Fruit fly (Drosophila melanogaster): Measurements from ENCODE around the gene cv.

Gene cv

dm6 chrX:5677400-5678177 lies 12.2 kb upstream of the cv start:
- TF ChIP-seq CG13204 (GFP tag; optimal IDR thresholded peaks at IDR 0.05) (peak; percentile 16), fd96Ca (GFP tag; IDR thresholded peaks at IDR 0.05) (no peak), Pif1A (GFP tag; optimal IDR thresholded peaks at IDR 0.05) (peak; percentile 36), CG4496 (GFP tag; IDR thresholded peaks at IDR 0.05) (0 out of 3 replicates have a peak, but pooled peaks have one; percentile 28), gl (tag; optimal IDR thresholded peaks at IDR 0.05) (peak; percentile 48), Pif1B (GFP tag; optimal IDR thresholded peaks at IDR 0.05) (peak; percentile 40), CG17806 (tag; optimal IDR thresholded peaks at IDR 0.05) (no peak), Snoo (tag; optimal IDR thresholded peaks at IDR 0.05) (peak; percentile 16)

- TF ChIP-seq Pif1A (GFP tag; optimal IDR thresholded peaks at IDR 0.05) (no peak), Ets98B (GFP tag; IDR thresholded peaks at IDR 0.05) (no peak)
Observed at dm6 chrX:5678178-5678470, 11.7 kb upstream of the cv start.

dm6 chrX:5679079-5679932 lies 10.5 kb upstream of the cv start:
- TF ChIP-seq CG17806 (tag; optimal IDR thresholded peaks at IDR 0.05) (peak; percentile 65), CG32121 (GFP tag; IDR thresholded peaks at IDR 0.05) (peak; percentile 12; the same call in 1 of the 2 replicates), CG13204 (GFP tag; optimal IDR thresholded peaks at IDR 0.05) (peak; percentile 12), CG8159 (tag; optimal IDR thresholded peaks at IDR 0.05) (peak; percentile 72), CG8301 (tag; optimal IDR thresholded peaks at IDR 0.05) (peak; percentile 38), Ets98B (GFP tag; IDR thresholded peaks at IDR 0.05) (peak; percentile 29; the same call in 1 of the 2 replicates), D1 (tag; optimal IDR thresholded peaks at IDR 0.05) (no peak), CG15710 (tag; optimal IDR thresholded peaks at IDR 0.05) (peak; percentile 50), CG14655 (GFP tag; optimal IDR thresholded peaks at IDR 0.05) (no peak), gl (tag; optimal IDR thresholded peaks at IDR 0.05) (no peak), CG4496 (GFP tag; IDR thresholded peaks at IDR 0.05) (0 out of 3 replicates have a peak, but pooled peaks have one; percentile 50), Pif1A (GFP tag; optimal IDR thresholded peaks at IDR 0.05) (no peak), rn (GFP tag; IDR thresholded peaks at IDR 0.05) (0 out of 2 replicates have a peak, but pooled peaks have one; percentile 4), CG12605 (GFP tag; IDR thresholded peaks at IDR 0.05) (no peak), CG34367 (tag; optimal IDR thresholded peaks at IDR 0.05) (peak; percentile 50), EcR (GFP tag; optimal IDR thresholded peaks at IDR 0.05) (no peak), Snoo (tag; optimal IDR thresholded peaks at IDR 0.05) (peak; percentile 81), fd96Ca (GFP tag; IDR thresholded peaks at IDR 0.05) (no peak), CG9948 (tag; optimal IDR thresholded peaks at IDR 0.05) (peak; percentile 64), CG10348 (GFP tag; IDR thresholded peaks at IDR 0.05) (no peak), Pif1B (GFP tag; optimal IDR thresholded peaks at IDR 0.05) (peak; percentile 33)

dm6 chrX:5679933-5680667 lies 9.7 kb upstream of the cv start, which contains the start of the genes Tre1 and Gr5a:
TSS of gene Tre1 (minus strand) at chrX:5679977.
TSS of gene Gr5a (plus strand) at chrX:5680617.
- no peak for TF ChIP-seq Snoo (tag; optimal IDR thresholded peaks at IDR 0.05)

- TF ChIP-seq Ets98B (GFP tag; IDR thresholded peaks at IDR 0.05) (no peak), CG15710 (tag; optimal IDR thresholded peaks at IDR 0.05) (no peak), CG14655 (GFP tag; optimal IDR thresholded peaks at IDR 0.05) (no peak), CG34367 (tag; optimal IDR thresholded peaks at IDR 0.05) (no peak), Pif1B (GFP tag; optimal IDR thresholded peaks at IDR 0.05) (no peak), CG4496 (GFP tag; IDR thresholded peaks at IDR 0.05) (no peak)
Observed at dm6 chrX:5682940-5683339, 6.9 kb upstream of the cv start, which contains the start of gene CG42449. TSS of gene CG42449 (plus strand) at chrX:5683240.

- TF ChIP-seq CG17806 (tag; optimal IDR thresholded peaks at IDR 0.05) (no peak), CG8159 (tag; optimal IDR thresholded peaks at IDR 0.05) (no peak), CG8301 (tag; optimal IDR thresholded peaks at IDR 0.05) (no peak), CG15710 (tag; optimal IDR thresholded peaks at IDR 0.05) (no peak), rn (GFP tag; IDR thresholded peaks at IDR 0.05) (no peak), CG32121 (GFP tag; IDR thresholded peaks at IDR 0.05) (no peak), CG14655 (GFP tag; optimal IDR thresholded peaks at IDR 0.05) (no peak), Pif1B (GFP tag; optimal IDR thresholded peaks at IDR 0.05) (no peak), D1 (tag; optimal IDR thresholded peaks at IDR 0.05) (no peak), Pif1A (GFP tag; optimal IDR thresholded peaks at IDR 0.05) (no peak), Snoo (tag; optimal IDR thresholded peaks at IDR 0.05) (no peak), CG10348 (GFP tag; IDR thresholded peaks at IDR 0.05) (no peak), gl (tag; optimal IDR thresholded peaks at IDR 0.05) (no peak), fd96Ca (GFP tag; IDR thresholded peaks at IDR 0.05) (no peak), CG13204 (GFP tag; optimal IDR thresholded peaks at IDR 0.05) (no peak)
Observed at dm6 chrX:5690216-5690523, 368 bp downstream of the cv start.
